Worm (Caenorhabditis elegans) whole organism, L3 larva: ENCODE results near the gene trpp-3.

Source experiments
- ceh-9 ChIP-seq: sonication (generic microtip); optimal IDR thresholded peaks from 2 replicates; lab custom pipeline; 2018; ENCODE audit warnings: missing biosample characterization, missing genetic modification characterization
- lin-39 ChIP-seq: fragments of 150-350 bp; optimal IDR thresholded peaks from 2 replicates; lab custom pipeline; 2018; ENCODE audit warnings: missing biosample characterization, missing genetic modification reagents, missing genetic modification characterization
- nhr-77 ChIP-seq: fragments of 150-350 bp; optimal IDR thresholded peaks from 2 replicates; lab custom pipeline; 2014; ENCODE audit warnings: missing biosample characterization, missing genetic modification characterization
- pha-4 ChIP-seq: fragments of 150-350 bp; optimal IDR thresholded peaks from 2 replicates; lab custom pipeline; 2014; ENCODE audit warnings: missing biosample characterization, missing genetic modification reagents, missing genetic modification characterization
- sea-2 ChIP-seq: fragments of 150-350 bp; sonication (generic microtip); optimal IDR thresholded peaks from 4 replicates; lab custom pipeline; 2014; ENCODE audit warnings: missing biosample characterization, missing genetic modification reagents, missing genetic modification characterization
- unc-39 ChIP-seq: sonication (generic microtip); optimal IDR thresholded peaks from 4 replicates; lab custom pipeline; 2017; ENCODE audit warnings: missing biosample characterization, missing genetic modification characterization
- unc-62 ChIP-seq: fragments of 150-350 bp; sonication (generic microtip); optimal IDR thresholded peaks from 4 replicates; lab custom pipeline; 2014; ENCODE audit warnings: missing biosample characterization, missing genetic modification reagents, missing genetic modification characterization
- ztf-4 ChIP-seq: fragments of 150-350 bp; optimal IDR thresholded peaks from 2 replicates; lab custom pipeline; 2014; ENCODE audit warnings: missing biosample characterization, missing genetic modification characterization

DNA sequence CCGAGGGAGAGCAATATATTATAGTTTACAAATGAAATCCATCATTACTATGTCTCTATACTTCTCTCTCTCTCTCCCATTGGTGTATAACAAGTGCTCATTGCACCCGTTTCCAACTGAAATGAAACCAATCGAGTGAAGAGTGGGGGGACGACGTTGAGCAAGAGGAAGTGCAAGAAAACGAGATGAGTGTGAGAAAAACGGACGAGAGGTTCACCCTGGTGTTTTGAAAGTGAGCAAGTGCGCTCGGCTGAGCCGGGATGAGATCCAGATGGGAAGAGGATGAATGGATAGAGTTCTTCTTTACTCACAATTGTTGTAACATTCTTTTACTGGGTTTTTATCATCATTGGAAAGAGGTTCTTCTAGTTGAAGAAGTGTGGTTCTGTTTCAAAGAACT lies 41.6 kb upstream of the trpp-3 start:
- TF ChIP-seq pha-4 (no peak), unc-39 (no peak), unc-62 (GFP tag; lab: Kevin White, UChicago) (no peak), ztf-4 (no peak), ceh-9 (no peak), lin-39 (tag; lab: Kevin White, UChicago) (peak; percentile 0), sea-2 (GFP tag; lab: Kevin White, UChicago) (no peak), nhr-77 (no peak)
